Worm (Caenorhabditis elegans): ENCODE measurements around the gene cnd-1.

DNA sequence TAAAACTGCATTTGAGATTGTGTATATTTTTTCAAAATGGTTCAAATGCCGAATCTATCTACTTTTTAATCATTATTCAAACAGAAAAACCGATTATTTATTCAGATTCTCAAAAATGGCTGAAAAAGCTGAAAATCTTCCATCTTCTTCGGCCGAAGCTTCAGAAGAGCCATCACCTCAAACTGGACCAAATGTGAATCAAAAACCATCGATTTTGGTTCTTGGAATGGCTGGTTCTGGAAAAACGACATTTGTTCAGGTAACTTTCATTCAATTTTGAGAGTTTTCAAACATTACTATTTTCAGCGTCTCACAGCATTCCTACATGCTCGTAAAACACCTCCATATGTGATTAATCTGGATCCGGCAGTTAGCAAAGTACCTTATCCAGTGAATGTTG lies 14.5 kb upstream of the cnd-1 start, which contains the start of gene gop-2:
- TF ChIP-seq fos-1 (tag; optimal IDR thresholded peaks at IDR 0.05), result no peak
- no peak for TF ChIP-seq blmp-1 (tag; optimal IDR thresholded peaks at IDR 0.05; ENCODE audit: insufficient read depth)
- no peak for TF ChIP-seq nhr-237 (tag; optimal IDR thresholded peaks at IDR 0.05)
- no peak for TF ChIP-seq R02D3.7 (tag; optimal IDR thresholded peaks at IDR 0.05)
- TF ChIP-seq ztf-4 (tag; optimal IDR thresholded peaks at IDR 0.05), result no peak
- no peak for TF ChIP-seq nhr-21 (tag; optimal IDR thresholded peaks at IDR 0.05)
- no peak for TF ChIP-seq lin-11 (tag; optimal IDR thresholded peaks at IDR 0.05)
